Worm (Caenorhabditis elegans) whole organism, early embryonic: Measurements from ENCODE around the gene T15B7.1.

ENCODE experiments used
- aly-1 ChIP-seq: sonication (generic microtip); optimal IDR thresholded peaks from 2 replicates; lab custom pipeline; 2016; ENCODE audit warnings: missing genetic modification characterization, missing compliant biosample characterization
- ama-1 ChIP-seq: fragments of 150-350 bp; optimal IDR thresholded peaks from 2 replicates; lab custom pipeline; 2014
- ceh-13 ChIP-seq: fragments of 200-800 bp; sonication (Bioruptor generic); optimal IDR thresholded peaks from 2 replicates; lab custom pipeline; 2018; ENCODE audit warnings: mild to moderate bottlenecking, missing genetic modification characterization, missing compliant biosample characterization
- ceh-36 ChIP-seq: sonication (generic microtip); optimal IDR thresholded peaks from 2 replicates; lab custom pipeline; 2016; ENCODE audit warnings: missing genetic modification characterization, inconsistent platforms, missing compliant biosample characterization
- ets-7 ChIP-seq: sonication (generic microtip); optimal IDR thresholded peaks from 2 replicates; lab custom pipeline; 2016; ENCODE audit warnings: missing genotype, missing genetic modification characterization, missing compliant biosample characterization
- flt-1 ChIP-seq: fragments of 200-800 bp; sonication (Bioruptor generic); IDR thresholded peaks from 2 replicates; pipeline ENCODE4 v1.3.6; 2022; ENCODE audit warnings: missing genetic modification characterization, missing compliant biosample characterization
- hmg-4 ChIP-seq: fragments of 200-800 bp; sonication (Bioruptor generic); optimal IDR thresholded peaks from 2 replicates; lab custom pipeline; 2018; ENCODE audit warnings: mild to moderate bottlenecking, missing genetic modification characterization, missing compliant biosample characterization
- hnd-1 ChIP-seq: sonication (generic microtip); optimal IDR thresholded peaks from 2 replicates; lab custom pipeline; 2016; ENCODE audit warnings: missing genetic modification characterization, missing compliant biosample characterization
- scrt-1 ChIP-seq: fragments of 200-800 bp; sonication (Bioruptor generic); IDR thresholded peaks from 2 replicates; pipeline ENCODE4 v1.3.6; 2022; ENCODE audit warnings: missing genetic modification characterization, missing compliant biosample characterization
- tbx-37 ChIP-seq: fragments of 200-800 bp; sonication (Bioruptor generic); conservative IDR thresholded peaks from 2 replicates; pipeline ENCODE4 v1.3.6; 2022; ENCODE audit warnings: missing genetic modification reagents, missing genetic modification characterization, missing compliant biosample characterization
- tra-4 ChIP-seq: sonication (generic microtip); optimal IDR thresholded peaks from 2 replicates; lab custom pipeline; 2017; ENCODE audit warnings: missing genetic modification characterization, missing compliant biosample characterization

DNA sequence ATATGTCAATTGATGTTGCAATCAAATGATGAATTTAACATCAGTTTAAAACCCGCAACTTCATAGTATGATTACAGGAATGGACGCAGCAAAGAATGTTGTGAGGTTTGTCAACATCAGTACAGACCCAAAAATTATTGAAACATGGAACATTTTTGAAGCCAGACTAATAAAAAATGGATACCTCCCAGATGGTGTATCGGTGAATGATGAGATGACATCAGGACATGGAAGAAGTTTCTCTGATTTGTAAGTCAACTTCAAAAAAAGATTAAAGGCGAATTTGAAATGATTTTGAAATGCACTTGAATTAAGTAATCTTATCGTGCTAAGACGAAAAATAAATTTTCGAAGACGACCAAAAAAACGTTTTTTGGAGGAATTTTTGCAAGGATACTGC lies 28.7 kb upstream of the T15B7.1 start:
- TF ChIP-seq ama-1 (lab: Kevin White, UChicago): no peak
- no peak for TF ChIP-seq ceh-36 (tag; lab: Kevin White, UChicago)
- TF ChIP-seq scrt-1 (GFP tag; lab: Robert Waterston, UW): no peak
- no peak for TF ChIP-seq tra-4
- TF ChIP-seq ets-7 (tag; lab: Kevin White, UChicago): no peak
- TF ChIP-seq hnd-1 (tag; lab: Kevin White, UChicago): no peak
- no peak for TF ChIP-seq flt-1 (GFP tag; lab: Robert Waterston, UW)
- TF ChIP-seq tbx-37: no peak
- no peak for TF ChIP-seq aly-1 (tag; lab: Kevin White, UChicago)
- no peak for TF ChIP-seq ceh-13 (GFP tag; lab: Kevin White, UChicago)
- no peak for TF ChIP-seq hmg-4 (GFP tag; lab: Kevin White, UChicago)
